Fruit fly (Drosophila melanogaster) whole organism, embryonic: ENCODE data around the gene CG14787.

Experiments used
- ATbp ChIP-seq: fragments of 200-800 bp; sonication (Bioruptor generic); optimal IDR thresholded peaks from 2 replicates; lab custom pipeline; 2017; ENCODE audit warnings: missing biosample characterization, mild to moderate bottlenecking, missing genetic modification characterization, missing genetic modification reagents
- Atf3 ChIP-seq: fragments of 200-800 bp; sonication (Bioruptor generic); optimal IDR thresholded peaks from 3 replicates; lab custom pipeline; 2016; ENCODE audit warnings: missing biosample characterization, missing genetic modification characterization
- B-H2 ChIP-seq: fragments of 200-800 bp; sonication (Bioruptor generic); optimal IDR thresholded peaks from 2 replicates; lab custom pipeline; 2018; ENCODE audit warnings: missing biosample characterization, mild to moderate bottlenecking, missing genetic modification characterization
- Bgb ChIP-seq: fragments of 200-800 bp; sonication (Bioruptor generic); IDR thresholded peaks from 2 replicates; pipeline ENCODE4 v1.3.6; 2022; ENCODE audit warnings: missing biosample characterization, missing genetic modification characterization; ENCODE audit not compliant: partially characterized antibody
- BtbVII ChIP-seq: fragments of 200-800 bp; sonication (Bioruptor generic); optimal IDR thresholded peaks from 3 replicates; lab custom pipeline; 2017; ENCODE audit warnings: missing biosample characterization, mild to moderate bottlenecking, missing genetic modification characterization
- Bteb2 ChIP-seq: fragments of 200-800 bp; sonication (Bioruptor generic); optimal IDR thresholded peaks from 2 replicates; lab custom pipeline; 2016; ENCODE audit warnings: missing biosample characterization, missing genetic modification characterization
- CG10431 ChIP-seq: fragments of 200-800 bp; sonication (Bioruptor generic); optimal IDR thresholded peaks from 3 replicates; lab custom pipeline; 2018; ENCODE audit warnings: missing biosample characterization, mild to moderate bottlenecking, missing genetic modification characterization
- CG11398 ChIP-seq: fragments of 200-800 bp; sonication (Bioruptor generic); optimal IDR thresholded peaks from 2 replicates; lab custom pipeline; 2016; ENCODE audit warnings: missing biosample characterization, missing genetic modification characterization
- CG13123 ChIP-seq: fragments of 200-800 bp; sonication (Bioruptor generic); optimal IDR thresholded peaks from 2 replicates; lab custom pipeline; 2016; ENCODE audit warnings: missing biosample characterization, missing genetic modification characterization
- CG16813 ChIP-seq: fragments of 200-800 bp; sonication (Bioruptor generic); IDR thresholded peaks from 3 replicates; pipeline ENCODE4 v1.3.6; 2022; ENCODE audit warnings: missing biosample characterization, missing genetic modification characterization; ENCODE audit not compliant: partially characterized antibody
- CG17186 ChIP-seq: fragments of 200-800 bp; sonication (Bioruptor generic); optimal IDR thresholded peaks from 3 replicates; lab custom pipeline; 2017; ENCODE audit warnings: missing biosample characterization, missing genetic modification reagents, missing genetic modification characterization
- CG17568 ChIP-seq: fragments of 200-800 bp; sonication (Bioruptor generic); optimal IDR thresholded peaks from 2 replicates; lab custom pipeline; 2018; ENCODE audit warnings: missing biosample characterization, mild to moderate bottlenecking, missing genetic modification characterization, moderate library complexity
- CG18619 ChIP-seq: fragments of 200-800 bp; sonication (Bioruptor generic); optimal IDR thresholded peaks from 3 replicates; lab custom pipeline; 2017; ENCODE audit warnings: missing biosample characterization, mild to moderate bottlenecking, missing genetic modification characterization
- CG2678 ChIP-seq: fragments of 200-800 bp; sonication (Bioruptor generic); optimal IDR thresholded peaks from 3 replicates; lab custom pipeline; 2019; ENCODE audit warnings: missing biosample characterization, mild to moderate bottlenecking, missing genetic modification characterization, moderate library complexity
- CG31365 ChIP-seq: fragments of 200-800 bp; sonication (Bioruptor generic); optimal IDR thresholded peaks from 2 replicates; lab custom pipeline; 2018; ENCODE audit warnings: missing biosample characterization, mild to moderate bottlenecking, missing genetic modification characterization
- CG6854 ChIP-seq: fragments of 200-800 bp; sonication (Bioruptor generic); optimal IDR thresholded peaks from 3 replicates; lab custom pipeline; 2017; ENCODE audit warnings: missing biosample characterization, mild to moderate bottlenecking, missing genetic modification characterization
- CG7357 ChIP-seq: fragments of 200-800 bp; sonication (Bioruptor generic); IDR thresholded peaks from 3 replicates; pipeline ENCODE4 v1.3.6; 2022; ENCODE audit warnings: missing biosample characterization, missing genetic modification characterization
- CG7839 ChIP-seq: fragments of 200-800 bp; sonication (Bioruptor generic); optimal IDR thresholded peaks from 3 replicates; lab custom pipeline; 2018; ENCODE audit warnings: missing biosample characterization, mild to moderate bottlenecking, missing genetic modification characterization, moderate library complexity
- CG9932 ChIP-seq: fragments of 200-800 bp; sonication (Bioruptor generic); IDR thresholded peaks from 2 replicates; pipeline ENCODE4 v1.3.6; 2022; ENCODE audit warnings: missing biosample characterization, missing genetic modification characterization
- CHES-1-like ChIP-seq: fragments of 200-800 bp; sonication (Bioruptor generic); optimal IDR thresholded peaks from 2 replicates; lab custom pipeline; 2016; ENCODE audit warnings: missing biosample characterization, missing genetic modification characterization
- Dfd ChIP-seq, 2 experiments: fragments of >200 bp; optimal IDR thresholded peaks; 2 replicates each; lab custom pipeline; 2017; ENCODE audit warnings: missing biosample characterization in 2 of 2, missing genetic modification characterization in 2 of 2
- Dref ChIP-seq: fragments of 200-800 bp; sonication (Bioruptor generic); IDR thresholded peaks from 2 replicates; pipeline ENCODE4 v1.3.6; 2022; ENCODE audit warnings: missing biosample characterization, missing genetic modification characterization
- HHEX ChIP-seq: fragments of 200-800 bp; sonication (Bioruptor generic); optimal IDR thresholded peaks from 3 replicates; lab custom pipeline; 2017; ENCODE audit warnings: missing biosample characterization, mild to moderate bottlenecking, missing genetic modification characterization, missing genetic modification reagents
- Hr3 ChIP-seq: fragments of 200-800 bp; sonication (Bioruptor generic); optimal IDR thresholded peaks from 3 replicates; lab custom pipeline; 2016; ENCODE audit warnings: missing biosample characterization, missing genetic modification characterization
- Hr78 ChIP-seq, 2 experiments: fragments of 200-800 bp in 1 of 2; fragments of >200 bp in 1 of 2; sonication (Bioruptor generic) in 1 of 2; optimal IDR thresholded peaks; 2 replicates each; lab custom pipeline; 2017 to 2019; ENCODE audit warnings: missing biosample characterization in 2 of 2, missing genetic modification characterization in 2 of 2, mild to moderate bottlenecking in 1 of 2, moderate library complexity in 1 of 2
- MESR4 ChIP-seq: fragments of 200-800 bp; sonication (Bioruptor generic); optimal IDR thresholded peaks from 2 replicates; lab custom pipeline; 2018; ENCODE audit warnings: missing biosample characterization, mild to moderate bottlenecking, missing genetic modification characterization, moderate library complexity
- NC2α ChIP-seq: fragments of 200-800 bp; sonication (Bioruptor generic); optimal IDR thresholded peaks from 2 replicates; lab custom pipeline; 2016; ENCODE audit warnings: missing biosample characterization, missing genetic modification characterization
- PHDP ChIP-seq: fragments of 200-800 bp; sonication (Bioruptor generic); optimal IDR thresholded peaks from 3 replicates; lab custom pipeline; 2018; ENCODE audit warnings: missing biosample characterization, mild to moderate bottlenecking, missing genetic modification characterization, moderate library complexity
- Taf1 ChIP-seq: fragments of 200-800 bp; sonication (Bioruptor generic); IDR thresholded peaks from 2 replicates; pipeline ENCODE4 v1.3.6; 2022; ENCODE audit warnings: missing biosample characterization, missing genetic modification characterization
- amos ChIP-seq: fragments of 200-800 bp; sonication (Bioruptor generic); IDR thresholded peaks from 2 replicates; pipeline ENCODE4 v1.3.6; 2022; ENCODE audit warnings: missing biosample characterization, missing genetic modification characterization; ENCODE audit not compliant: partially characterized antibody
- bcd ChIP-seq: fragments of 200-800 bp; sonication (Bioruptor generic); optimal IDR thresholded peaks from 2 replicates; lab custom pipeline; 2017; ENCODE audit warnings: missing biosample characterization, mild to moderate bottlenecking, missing genetic modification characterization
- bowl ChIP-seq: fragments of 200-800 bp; sonication (Bioruptor generic); IDR thresholded peaks from 2 replicates; pipeline ENCODE4 v1.3.6; 2022; ENCODE audit warnings: missing biosample characterization, missing genetic modification characterization
- bsh ChIP-seq, 2 experiments: fragments of 200-800 bp; sonication (Bioruptor generic); optimal IDR thresholded peaks; 2 replicates each; lab custom pipeline; 2017 to 2018; ENCODE audit warnings: mild to moderate bottlenecking in 2 of 2, missing biosample characterization in 2 of 2, missing genetic modification characterization in 2 of 2, moderate library complexity in 1 of 2
- cato ChIP-seq: fragments of 200-800 bp; sonication (Bioruptor generic); optimal IDR thresholded peaks from 2 replicates; lab custom pipeline; 2016; ENCODE audit warnings: missing biosample characterization, missing genetic modification characterization, borderline replicate concordance
- croc ChIP-seq: fragments of 200-800 bp; sonication (Bioruptor generic); conservative IDR thresholded peaks from 3 replicates; pipeline ENCODE4 v1.3.6; 2022; ENCODE audit warnings: missing biosample characterization, missing genetic modification characterization
- en ChIP-seq: fragments of 200-800 bp; sonication (Bioruptor generic); optimal IDR thresholded peaks from 2 replicates; lab custom pipeline; 2016; ENCODE audit warnings: missing biosample characterization, missing genetic modification characterization
- gfzf ChIP-seq: fragments of 200-800 bp; sonication (Bioruptor generic); optimal IDR thresholded peaks from 2 replicates; lab custom pipeline; 2016; ENCODE audit warnings: missing biosample characterization, mild to moderate bottlenecking, missing genetic modification characterization, moderate library complexity
- grau ChIP-seq: fragments of 200-800 bp; optimal IDR thresholded peaks from 3 replicates; lab custom pipeline; 2019; ENCODE audit warnings: missing biosample characterization, mild to moderate bottlenecking, missing genetic modification characterization, moderate library complexity
- hkb ChIP-seq, 2 experiments: fragments of 200-800 bp in 1 of 2; fragments of >200 bp in 1 of 2; sonication (Bioruptor generic) in 1 of 2; IDR thresholded peaks in 1 of 2; optimal IDR thresholded peaks in 1 of 2; 2 replicates each; pipeline versions ENCODE4 v1.3.6 to Lab custom; 2017 to 2022; ENCODE audit warnings: missing biosample characterization in 1 of 2, missing genetic modification characterization in 1 of 2
- jigr1 ChIP-seq: fragments of 200-800 bp; sonication (Bioruptor generic); IDR thresholded peaks from 3 replicates; pipeline ENCODE4 v1.3.6; 2022; ENCODE audit warnings: missing biosample characterization, missing genetic modification characterization
- nmo ChIP-seq: fragments of 200-800 bp; sonication (Bioruptor generic); optimal IDR thresholded peaks from 2 replicates; lab custom pipeline; 2018; ENCODE audit warnings: missing biosample characterization, mild to moderate bottlenecking, missing genetic modification characterization, moderate library complexity
- pan ChIP-seq, 4 experiments: fragments of >200 bp in 3 of 4; fragments of 200-800 bp in 1 of 4; sonication (Bioruptor generic) in 1 of 4; optimal IDR thresholded peaks in 3 of 4; IDR thresholded peaks in 1 of 4; 2 replicates each; pipeline versions ENCODE4 v1.3.6 to Lab custom; 2017 to 2022; ENCODE audit warnings: missing biosample characterization in 2 of 4, missing genetic modification characterization in 2 of 4, mixed read lengths in 1 of 4
- peb ChIP-seq: fragments of 200-800 bp; sonication (Bioruptor generic); IDR thresholded peaks from 2 replicates; pipeline ENCODE4 v1.3.6; 2022; ENCODE audit warnings: missing biosample characterization, missing genetic modification characterization
- rib ChIP-seq: fragments of 200-800 bp; sonication (Bioruptor generic); IDR thresholded peaks from 2 replicates; pipeline ENCODE4 v1.3.6; 2022; ENCODE audit warnings: missing biosample characterization, missing genetic modification characterization
- stwl ChIP-seq: fragments of 200-800 bp; sonication (Bioruptor generic); optimal IDR thresholded peaks from 3 replicates; lab custom pipeline; 2018; ENCODE audit warnings: missing biosample characterization, mild to moderate bottlenecking, missing genetic modification characterization, moderate library complexity
- tio ChIP-seq: fragments of 200-800 bp; sonication (Bioruptor generic); optimal IDR thresholded peaks from 2 replicates; lab custom pipeline; 2017; ENCODE audit warnings: missing biosample characterization, missing genetic modification characterization, inconsistent platforms
- tx ChIP-seq: fragments of 200-800 bp; sonication (Bioruptor generic); optimal IDR thresholded peaks from 2 replicates; lab custom pipeline; 2016; ENCODE audit warnings: missing biosample characterization, missing genetic modification characterization
- usp ChIP-seq: fragments of >200 bp; optimal IDR thresholded peaks from 2 replicates; lab custom pipeline; 2017; ENCODE audit warnings: missing biosample characterization, missing genetic modification characterization
- vvl ChIP-seq: fragments of 200-800 bp; sonication (Bioruptor generic); IDR thresholded peaks from 2 replicates; pipeline ENCODE4 v1.3.6; 2022; ENCODE audit warnings: missing biosample characterization, missing genetic modification characterization
- wek ChIP-seq: fragments of 200-800 bp; sonication (Bioruptor generic); optimal IDR thresholded peaks from 3 replicates; lab custom pipeline; 2018; ENCODE audit warnings: missing biosample characterization, mild to moderate bottlenecking, missing genetic modification characterization, moderate library complexity

CG14787 gene

dm6 chrX:1476848-1477247 is 15.4 kb upstream of the CG14787 start, which contains the start of the genes Rab27 and mei-38 (continued):
- TF ChIP-seq CHES-1-like (GFP tag; lab: Kevin White, UChicago) (peak; percentile 32), pan (optimal IDR thresholded peaks at IDR 0.05; lab: Kevin White, UChicago) (no peak), pan (GFP tag; optimal IDR thresholded peaks at IDR 0.05 in 1 of 2, IDR thresholded peaks at IDR 0.05 in 1 of 2) (peak in 1 of 2 experiments; percentile 19), CG18619 (GFP tag; lab: Kevin White, UChicago) (no peak), Dfd (GFP tag; optimal IDR thresholded peaks at IDR 0.05; lab: Kevin White, UChicago) (no peak), CG9932 (GFP tag; lab: Robert Waterston, UW) (peak; percentile 72), jigr1 (no peak), HHEX (GFP tag; lab: Kevin White, UChicago) (no peak), Taf1 (GFP tag; lab: Robert Waterston, UW) (no peak), peb (GFP tag; lab: Robert Waterston, UW) (no peak), rib (GFP tag; lab: Robert Waterston, UW) (no peak), NC2α (GFP tag; lab: Kevin White, UChicago) (no peak), PHDP (no peak), CG13123 (GFP tag; lab: Kevin White, UChicago) (no peak), Hr3 (GFP tag; lab: Kevin White, UChicago) (no peak), stwl (tag; lab: Kevin White, UChicago) (peak; percentile 23), CG10431 (GFP tag; lab: Kevin White, UChicago) (no peak), tx (GFP tag; lab: Kevin White, UChicago) (no peak), CG16813 (GFP tag; lab: Robert Waterston, UW) (peak; percentile 73), Bteb2 (GFP tag; lab: Kevin White, UChicago) (no peak), B-H2 (GFP tag; lab: Kevin White, UChicago) (peak; percentile 11), CG31365 (tag; lab: Kevin White, UChicago) (no peak), Atf3 (GFP tag; lab: Kevin White, UChicago) (no peak), CG7839 (tag; lab: Kevin White, UChicago) (no peak), BtbVII (GFP tag; lab: Kevin White, UChicago) (no peak), bowl (GFP tag; lab: Robert Waterston, UW) (no peak), nmo (GFP tag; lab: Kevin White, UChicago) (no peak), CG7357 (GFP tag; lab: Robert Waterston, UW) (no peak), cato (GFP tag; lab: Kevin White, UChicago) (no peak), Dref (GFP tag; lab: Robert Waterston, UW) (peak; percentile 88), grau (no peak), MESR4 (GFP tag; lab: Kevin White, UChicago) (no peak), bcd (GFP tag; lab: Kevin White, UChicago) (no peak), CG17568 (GFP tag; lab: Kevin White, UChicago) (no peak), tio (GFP tag; lab: Kevin White, UChicago) (no peak), vvl (GFP tag; lab: Robert Waterston, UW) (peak; percentile 57), gfzf (GFP tag; lab: Kevin White, UChicago) (peak; percentile 57), bsh (GFP tag; optimal IDR thresholded peaks at IDR 0.05; lab: Kevin White, UChicago) (no peak), en (GFP tag; lab: Kevin White, UChicago) (no peak), CG17186 (GFP tag; lab: Kevin White, UChicago) (peak; percentile 75), CG2678 (tag; lab: Kevin White, UChicago) (no peak), hkb (optimal IDR thresholded peaks at IDR 0.05; lab: Kevin White, UChicago) (no peak), hkb (GFP tag; IDR thresholded peaks at IDR 0.05; lab: Robert Waterston, UW) (no peak), CG6854 (GFP tag; lab: Kevin White, UChicago) (no peak), ATbp (GFP tag; lab: Kevin White, UChicago) (no peak), CG11398 (GFP tag; lab: Kevin White, UChicago) (no peak), Bgb (GFP tag; lab: Robert Waterston, UW) (peak; percentile 75), Hr78 (GFP tag; optimal IDR thresholded peaks at IDR 0.05; lab: Kevin White, UChicago) (no peak), amos (GFP tag; lab: Robert Waterston, UW) (peak; percentile 82), wek (no peak), croc (no peak), usp (GFP tag; lab: Kevin White, UChicago) (no peak)
